Worm (Caenorhabditis elegans) whole organism, mixed stage, embryonic: ENCODE measurements around the gene Y66D12A.19.

Experiments used
- nhr-28 ChIP-seq: fragments of 150-350 bp; optimal IDR thresholded peaks from 2 replicates; lab custom pipeline; 2014; ENCODE audit warnings: missing biosample characterization, missing genetic modification characterization
- nhr-76 ChIP-seq: sonication (generic microtip); optimal IDR thresholded peaks from 2 replicates; lab custom pipeline; 2017; ENCODE audit warnings: missing biosample characterization, missing genetic modification characterization
- unc-39 ChIP-seq: fragments of 150-350 bp; optimal IDR thresholded peaks from 2 replicates; lab custom pipeline; 2014; ENCODE audit warnings: missing biosample characterization, missing genetic modification characterization
- unc-62 ChIP-seq: fragments of 150-350 bp; optimal IDR thresholded peaks from 2 replicates; lab custom pipeline; 2014; ENCODE audit warnings: missing biosample characterization, missing genetic modification reagents, missing genetic modification characterization

ce11 chrIII:11559677-11560076 is 50.8 kb downstream of the Y66D12A.19 start:
- TF ChIP-seq nhr-28 (tag; lab: Kevin White, UChicago) (no peak), unc-62 (no peak), unc-39 (tag; lab: Kevin White, UChicago) (no peak), nhr-76 (tag; lab: Kevin White, UChicago) (no peak)
